Fruit fly (Drosophila melanogaster): Measurements from ENCODE around the gene CG33500.

Gene CG33500

DNA sequence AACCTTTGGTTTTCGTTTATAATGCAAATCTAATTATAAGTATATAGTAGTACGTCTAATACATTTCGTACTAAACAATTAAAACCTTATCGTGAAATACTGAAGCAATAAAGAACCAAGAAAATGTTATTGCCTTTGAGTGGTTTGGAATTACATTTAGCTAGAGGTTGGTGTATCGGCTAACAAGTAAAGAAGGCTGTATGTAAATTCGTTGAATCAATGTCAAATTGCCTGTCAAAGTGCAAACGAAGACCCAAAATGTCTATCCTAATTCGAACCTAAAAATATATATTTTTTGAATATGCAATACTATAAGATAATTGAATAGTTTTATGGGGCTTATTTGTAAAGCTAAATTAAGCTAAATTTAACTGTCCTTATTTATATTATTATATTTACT is 2.8 kb downstream of the CG33500 start (continued):
- TF ChIP-seq CG10543 (GFP tag; optimal IDR thresholded peaks at IDR 0.05) (no peak), caup (GFP tag; optimal IDR thresholded peaks at IDR 0.05; ENCODE audit: severe bottlenecking) (no peak), CG13424 (tag; optimal IDR thresholded peaks at IDR 0.05) (no peak), Dek (tag; optimal IDR thresholded peaks at IDR 0.05) (peak; percentile 39), Atf3 (GFP tag; optimal IDR thresholded peaks at IDR 0.05) (no peak), CG31224 (GFP tag; IDR thresholded peaks at IDR 0.05) (no peak), Med (GFP tag) (no peak), CG17612 (GFP tag; IDR thresholded peaks at IDR 0.05) (no peak), CG11504 (tag; optimal IDR thresholded peaks at IDR 0.05) (peak; percentile 22), Hr3 (GFP tag; optimal IDR thresholded peaks at IDR 0.05) (no peak), CG34422 (GFP tag; IDR thresholded peaks at IDR 0.05) (no peak), crp (GFP tag; optimal IDR thresholded peaks at IDR 0.05) (no peak), CG13287 (GFP tag; IDR thresholded peaks at IDR 0.05; ENCODE audit: partially characterized antibody) (peak; percentile 50), CG14667 (GFP tag; IDR thresholded peaks at IDR 0.05) (no peak), fd102C (GFP tag; optimal IDR thresholded peaks at IDR 0.05) (no peak), abd-A (tag; optimal IDR thresholded peaks at IDR 0.05) (peak; percentile 14), CG4404 (GFP tag; IDR thresholded peaks at IDR 0.05) (no peak), z (GFP tag; IDR thresholded peaks at IDR 0.05) (peak; percentile 81), CG4820 (GFP tag; optimal IDR thresholded peaks at IDR 0.05) (no peak), tup (GFP tag; optimal IDR thresholded peaks at IDR 0.05) (no peak), ato (GFP tag; IDR thresholded peaks at IDR 0.05; ENCODE audit: partially characterized antibody) (no peak), bab2 (GFP tag; optimal IDR thresholded peaks at IDR 0.05) (no peak), pita (GFP tag; optimal IDR thresholded peaks at IDR 0.05) (peak; percentile 60), gro (GFP tag; optimal IDR thresholded peaks at IDR 0.05) (no peak), pnt (GFP tag; optimal IDR thresholded peaks at IDR 0.05) (no peak), stwl (tag; optimal IDR thresholded peaks at IDR 0.05) (peak; percentile 81), sc (optimal IDR thresholded peaks at IDR 0.05) (no peak), sc (GFP tag; optimal IDR thresholded peaks at IDR 0.05) (no peak), CG15601 (tag; optimal IDR thresholded peaks at IDR 0.05) (peak; percentile 24), bbx (GFP tag; IDR thresholded peaks at IDR 0.05; ENCODE audit: partially characterized antibody) (0 out of 2 replicates have a peak, but pooled peaks have one; percentile 20), CG18619 (GFP tag; optimal IDR thresholded peaks at IDR 0.05) (no peak), eve (GFP tag; optimal IDR thresholded peaks at IDR 0.05) (no peak), CG11456 (GFP tag; IDR thresholded peaks at IDR 0.05) (no peak), CG4854 (GFP tag; optimal IDR thresholded peaks at IDR 0.05) (no peak), Jarid2 (GFP tag; optimal IDR thresholded peaks at IDR 0.05) (no peak), CG17829 (tag; optimal IDR thresholded peaks at IDR 0.05) (peak; percentile 9), Neu2 (GFP tag; optimal IDR thresholded peaks at IDR 0.05; ENCODE audit: borderline replicate concordance) (no peak), nerfin-2 (GFP tag; IDR thresholded peaks at IDR 0.05; ENCODE audit: partially characterized antibody) (no peak), bigmax (GFP tag; optimal IDR thresholded peaks at IDR 0.05) (peak; percentile 88)

DNA sequence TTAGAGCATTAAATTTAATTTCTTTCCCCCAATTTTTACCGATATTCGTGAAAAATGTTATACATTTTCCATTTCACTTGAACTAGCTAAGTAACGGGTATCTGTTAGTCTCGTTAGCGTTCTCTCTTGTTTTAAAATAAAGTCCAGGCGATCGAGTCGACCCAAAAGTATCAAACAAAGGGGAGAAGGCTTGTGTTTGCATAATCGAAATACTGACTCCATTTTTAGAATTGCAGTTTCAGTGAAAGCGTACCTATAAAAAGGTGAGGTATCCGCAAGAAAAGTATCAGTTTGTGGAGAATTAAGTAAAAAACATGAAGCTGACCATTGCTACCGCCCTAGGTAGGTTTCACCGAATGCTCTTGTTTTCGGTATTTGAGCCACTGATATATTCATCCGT is 3.5 kb downstream of the CG33500 start, which contains the start of gene Sgs3:
Gene Sgs3 (plus strand): TSS at position 301 of the 400 bp plus-strand sequence.
- TF ChIP-seq sens (GFP tag) (peak; percentile 19), B-H1 (GFP tag; IDR thresholded peaks at IDR 0.05) (no peak)

Data from whole organism, embryonic.